Worm (Caenorhabditis elegans): Measurements from ENCODE around the gene T16G12.3.

T16G12.3 gene

ce11 chrIII:10012136-10012535, 38.3 kb upstream of the T16G12.3 start, which contains the start of gene C05B5.16:
C05B5.16 (plus strand) TSS chrIII:10012436.
- TF ChIP-seq hlh-13 (GFP tag; optimal IDR thresholded peaks at IDR 0.05) (no peak), ceh-18 (tag; optimal IDR thresholded peaks at IDR 0.05) (no peak), C38D4.7 (GFP tag; optimal IDR thresholded peaks at IDR 0.05) (no peak), unc-3 (GFP tag; conservative IDR thresholded peaks at IDR 0.05) (no peak), unc-3 (tag; optimal IDR thresholded peaks at IDR 0.05) (no peak), eyg-1 (tag; optimal IDR thresholded peaks at IDR 0.05) (no peak), tbx-2 (tag; optimal IDR thresholded peaks at IDR 0.05) (no peak), hlh-8 (tag; optimal IDR thresholded peaks at IDR 0.05) (no peak), ceh-34 (tag; optimal IDR thresholded peaks at IDR 0.05) (no peak), nhr-11 (tag; optimal IDR thresholded peaks at IDR 0.05) (no peak), rnt-1 (tag; optimal IDR thresholded peaks at IDR 0.05) (no peak), ceh-31 (tag; optimal IDR thresholded peaks at IDR 0.05) (no peak), ceh-9 (tag; optimal IDR thresholded peaks at IDR 0.05) (no peak), ceh-22 (tag; optimal IDR thresholded peaks at IDR 0.05) (no peak), npax-4 (tag; optimal IDR thresholded peaks at IDR 0.05) (no peak), hlh-6 (tag; optimal IDR thresholded peaks at IDR 0.05) (no peak), ztf-16 (tag; optimal IDR thresholded peaks at IDR 0.05) (no peak), K09A11.1 (tag; optimal IDR thresholded peaks at IDR 0.05; ENCODE audit: insufficient read depth) (no peak), ceh-48 (tag; optimal IDR thresholded peaks at IDR 0.05) (no peak), sdc-2 (tag; optimal IDR thresholded peaks at IDR 0.05) (no peak), ahr-1 (tag; optimal IDR thresholded peaks at IDR 0.05) (no peak)

DNA sequence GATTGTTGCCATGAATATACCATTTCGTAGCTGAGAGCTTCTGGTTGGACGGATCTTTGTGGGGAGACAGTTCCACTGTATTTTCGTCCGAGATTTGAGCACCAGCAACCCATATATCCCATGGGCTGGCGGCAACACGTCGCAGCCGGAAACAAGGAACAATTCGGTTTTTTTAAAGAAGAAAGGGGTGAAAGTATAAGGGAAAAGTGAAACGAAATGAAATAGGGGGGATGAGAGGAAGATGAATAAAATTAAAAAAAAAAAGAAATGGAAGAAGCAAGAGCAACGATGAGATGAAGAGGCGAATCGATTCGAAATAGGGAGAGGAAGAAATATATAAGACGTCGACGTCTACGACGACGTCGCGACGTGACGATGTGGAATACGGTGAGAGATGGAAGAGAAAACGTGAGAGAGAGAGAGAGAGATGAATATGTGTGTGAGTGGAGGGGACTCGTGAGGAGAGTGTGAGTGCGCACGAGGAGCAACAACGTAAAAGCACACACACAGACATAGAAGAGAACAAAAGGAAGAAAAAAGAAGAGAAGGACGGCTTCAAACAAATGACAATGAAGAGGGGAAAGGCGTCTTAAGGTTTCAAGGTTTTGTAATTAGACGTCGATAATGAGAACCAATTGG, 33.9 kb upstream of the T16G12.3 start, which contains the start of gene rgs-1:
TSS of gene rgs-1 (minus strand) at position 146 of the 639 bp plus-strand sequence.
- TF ChIP-seq ttx-3 (tag; optimal IDR thresholded peaks at IDR 0.05) (no peak), syd-9 (tag; optimal IDR thresholded peaks at IDR 0.05) (peak; percentile 0), T23F11.4 (GFP tag; optimal IDR thresholded peaks at IDR 0.05) (no peak), tbx-2 (tag; optimal IDR thresholded peaks at IDR 0.05) (peak; percentile 58), ama-1 (optimal IDR thresholded peaks at IDR 0.05) (no peak), ceh-2 (tag; optimal IDR thresholded peaks at IDR 0.05) (peak; percentile 3), fax-1 (tag; optimal IDR thresholded peaks at IDR 0.05) (peak; percentile 28), unc-42 (tag; optimal IDR thresholded peaks at IDR 0.05) (peak; percentile 69), C08G9.2 (tag; optimal IDR thresholded peaks at IDR 0.05) (peak; percentile 39), rnt-1 (tag; optimal IDR thresholded peaks at IDR 0.05) (no peak), hlh-30 (tag; optimal IDR thresholded peaks at IDR 0.05; ENCODE audit: insufficient read depth) (peak; percentile 86), ceh-14 (tag; optimal IDR thresholded peaks at IDR 0.05) (peak; percentile 85), hlh-8 (tag; optimal IDR thresholded peaks at IDR 0.05) (no peak), ceh-6 (GFP tag; optimal IDR thresholded peaks at IDR 0.05) (no peak), pros-1 (tag; optimal IDR thresholded peaks at IDR 0.05) (no peak), lim-6 (tag; optimal IDR thresholded peaks at IDR 0.05) (peak; percentile 57), ceh-18 (tag; optimal IDR thresholded peaks at IDR 0.05) (peak; percentile 34), ceh-34 (tag; optimal IDR thresholded peaks at IDR 0.05) (peak; percentile 25), ceh-31 (tag; optimal IDR thresholded peaks at IDR 0.05) (peak; percentile 71), sox-2 (GFP tag; IDR thresholded peaks at IDR 0.05) (peak; percentile 12; the same call in 1 of the 2 replicates), eyg-1 (tag; optimal IDR thresholded peaks at IDR 0.05) (no peak), ceh-30 (tag; optimal IDR thresholded peaks at IDR 0.05) (no peak), hlh-6 (tag; optimal IDR thresholded peaks at IDR 0.05) (peak; percentile 8), ceh-48 (tag; optimal IDR thresholded peaks at IDR 0.05) (peak; percentile 34), nfya-1 (tag; optimal IDR thresholded peaks at IDR 0.05) (peak; percentile 51)

DNA sequence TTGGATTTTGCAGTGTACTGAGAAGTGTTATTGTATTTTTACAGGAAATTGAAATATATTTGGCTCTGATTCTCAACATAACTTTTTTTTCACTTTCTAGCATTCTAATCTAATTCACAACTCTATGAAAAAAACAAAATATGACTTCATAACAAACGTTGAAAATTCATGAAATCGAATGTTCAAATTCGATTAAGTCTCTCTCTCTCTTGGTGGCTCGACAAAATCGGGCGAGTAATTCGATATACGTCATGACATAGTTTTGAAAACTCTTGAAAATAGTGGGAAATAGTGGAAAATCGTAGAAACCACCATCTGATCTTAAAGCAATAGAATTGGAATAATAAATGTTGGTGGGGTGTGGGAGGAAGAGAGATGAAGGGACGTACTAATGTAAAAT, 32.4 kb upstream of the T16G12.3 start:
- TF ChIP-seq unc-42 (tag; optimal IDR thresholded peaks at IDR 0.05) (peak; percentile 92), mec-3 (tag; optimal IDR thresholded peaks at IDR 0.05; ENCODE audit: borderline replicate concordance) (no peak)
